Fruit fly (Drosophila melanogaster) whole organism, embryonic: Measurements from ENCODE around the gene wwk.

ENCODE experiments used
- CG10274 ChIP-seq: fragments of 200-800 bp; sonication (Bioruptor generic); optimal IDR thresholded peaks from 3 replicates; lab custom pipeline; 2017; ENCODE audit warnings: missing biosample characterization, mild to moderate bottlenecking, missing genetic modification characterization
- CHES-1-like ChIP-seq: fragments of 200-800 bp; sonication (Bioruptor generic); optimal IDR thresholded peaks from 2 replicates; lab custom pipeline; 2016; ENCODE audit warnings: missing biosample characterization, missing genetic modification characterization
- Sin3A ChIP-seq: fragments of >200 bp; optimal IDR thresholded peaks from 2 replicates; lab custom pipeline; 2018

dm6 chr2L:15118507-15118906 is 43.9 kb downstream of the wwk start:
- TF ChIP-seq CG10274 (GFP tag; lab: Kevin White, UChicago): no peak
- no peak for TF ChIP-seq CHES-1-like
- no peak for TF ChIP-seq Sin3A (lab: Kevin White, UChicago)
